Worm (Caenorhabditis elegans): ENCODE measurements around the gene cox-17.

cox-17 gene

DNA sequence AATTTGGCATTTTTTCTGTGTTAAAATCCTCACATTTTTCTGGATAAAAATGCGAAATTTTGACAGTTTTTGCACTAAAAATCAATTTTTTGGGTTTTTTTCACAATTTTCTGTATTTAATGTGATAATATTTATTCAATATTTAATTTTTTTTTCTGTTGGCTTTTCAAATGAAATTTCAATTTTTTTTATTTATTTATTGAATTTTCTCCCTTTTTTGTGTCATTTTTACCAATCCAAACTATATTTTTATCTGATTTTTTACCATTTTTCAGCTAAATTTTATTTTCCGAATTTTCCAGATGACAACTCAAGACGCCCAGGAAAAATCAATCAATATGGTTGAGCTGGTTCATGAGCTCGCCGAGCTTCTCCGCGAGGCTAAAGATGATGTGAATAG is 3.4 kb downstream of the cox-17 start, which contains the start of gene F40G9.17:
F40G9.17 (plus strand) TSS at position 301 of the 400 bp plus-strand sequence.
- TF ChIP-seq W03F9.2 (tag; optimal IDR thresholded peaks at IDR 0.05) (no peak), him-1 (tag; optimal IDR thresholded peaks at IDR 0.05) (no peak), dao-5 (tag; optimal IDR thresholded peaks at IDR 0.05) (no peak)

DNA sequence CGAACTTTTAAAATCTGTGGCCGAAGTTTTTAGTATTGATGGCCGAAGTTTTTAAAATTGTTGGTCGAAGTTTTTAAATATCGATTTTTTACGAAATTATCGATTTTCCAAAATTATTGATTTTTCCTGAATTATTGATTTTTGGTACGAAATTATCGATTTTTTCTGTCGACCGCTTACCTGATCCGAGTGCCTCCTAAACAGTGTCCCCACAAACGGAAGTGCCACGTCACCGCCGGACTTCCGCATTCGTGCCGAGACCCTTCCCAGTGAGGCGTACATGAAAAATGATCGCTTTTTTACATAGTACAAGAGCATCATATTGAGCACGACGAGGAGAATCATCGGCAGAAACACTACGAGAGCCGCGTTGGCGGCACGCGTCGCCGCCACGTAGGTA is 13.2 kb downstream of the cox-17 start:
- TF ChIP-seq W03F9.2 (tag; optimal IDR thresholded peaks at IDR 0.05): no peak
- TF ChIP-seq dao-5 (tag; optimal IDR thresholded peaks at IDR 0.05): no peak
- TF ChIP-seq him-1 (tag; optimal IDR thresholded peaks at IDR 0.05): no peak

DNA sequence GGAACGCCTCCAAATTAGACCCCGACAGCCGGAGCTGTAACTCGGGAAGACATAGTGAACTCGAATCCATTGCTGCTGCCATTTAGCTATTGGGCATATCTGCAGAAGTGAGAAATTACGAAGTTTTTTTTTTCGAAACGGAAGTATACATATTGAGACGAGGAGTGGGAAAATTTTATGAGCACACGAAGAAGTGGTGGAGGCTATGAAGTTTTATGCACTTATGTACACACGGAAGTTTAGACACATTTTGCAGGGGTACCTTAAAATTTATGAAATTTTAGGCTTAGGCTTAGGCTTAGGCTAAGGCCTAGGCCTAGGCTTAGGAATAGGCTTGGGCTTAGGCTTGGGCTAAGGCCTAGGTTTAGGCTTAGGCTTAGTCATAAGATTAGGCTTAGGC is 16.2 kb downstream of the cox-17 start, which contains the start of gene W10C4.1:
W10C4.1 (minus strand) TSS at position 101 of the 400 bp plus-strand sequence.
- TF ChIP-seq him-1 (tag; optimal IDR thresholded peaks at IDR 0.05) (no peak), dao-5 (tag; optimal IDR thresholded peaks at IDR 0.05) (no peak), W03F9.2 (tag; optimal IDR thresholded peaks at IDR 0.05) (no peak)

DNA sequence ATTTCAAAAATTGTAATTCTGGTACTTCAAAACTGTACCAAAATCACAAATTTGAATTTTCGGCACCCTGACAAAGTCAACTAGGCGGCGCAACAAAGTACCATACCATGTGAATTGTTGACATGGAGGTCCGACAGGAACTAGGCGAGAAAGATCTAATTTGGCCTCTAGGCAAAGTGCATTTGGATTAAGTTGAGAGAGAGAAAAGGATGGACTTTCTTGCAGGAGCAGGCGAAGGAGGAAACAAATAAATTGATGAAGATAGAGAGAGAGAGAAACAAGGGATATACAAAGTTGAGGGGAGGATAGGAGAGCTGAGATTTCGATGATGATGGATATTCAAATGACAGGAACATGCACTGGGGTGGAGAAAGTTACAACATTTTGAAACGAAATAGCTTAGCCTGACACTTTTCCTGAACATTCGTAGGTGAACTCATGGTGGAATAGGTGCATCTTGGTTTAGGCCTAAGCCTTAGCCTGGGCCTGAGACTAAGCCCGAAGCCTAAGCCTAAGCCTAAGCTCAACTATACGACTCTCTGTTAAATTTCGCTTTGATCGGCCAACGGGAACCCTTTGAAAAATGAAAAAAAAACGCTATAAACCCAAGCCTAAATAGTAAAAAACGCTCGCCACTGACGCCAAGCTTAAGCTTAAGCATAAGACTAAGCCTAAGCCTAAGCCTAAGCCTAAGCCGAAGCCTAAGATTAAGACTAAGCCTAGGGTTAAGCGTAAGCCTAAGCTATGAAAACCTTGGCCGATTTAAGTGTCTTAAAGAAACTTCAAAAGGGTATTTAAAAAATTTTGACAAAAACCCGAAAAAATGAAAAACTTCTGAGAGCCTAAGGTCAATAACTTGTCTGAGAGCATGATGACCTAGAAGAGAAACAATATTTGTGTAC is 18.3 kb downstream of the cox-17 start:
- TF ChIP-seq him-1 (tag; optimal IDR thresholded peaks at IDR 0.05) (no peak), W03F9.2 (tag; optimal IDR thresholded peaks at IDR 0.05) (no peak), dao-5 (tag; optimal IDR thresholded peaks at IDR 0.05) (no peak)

DNA sequence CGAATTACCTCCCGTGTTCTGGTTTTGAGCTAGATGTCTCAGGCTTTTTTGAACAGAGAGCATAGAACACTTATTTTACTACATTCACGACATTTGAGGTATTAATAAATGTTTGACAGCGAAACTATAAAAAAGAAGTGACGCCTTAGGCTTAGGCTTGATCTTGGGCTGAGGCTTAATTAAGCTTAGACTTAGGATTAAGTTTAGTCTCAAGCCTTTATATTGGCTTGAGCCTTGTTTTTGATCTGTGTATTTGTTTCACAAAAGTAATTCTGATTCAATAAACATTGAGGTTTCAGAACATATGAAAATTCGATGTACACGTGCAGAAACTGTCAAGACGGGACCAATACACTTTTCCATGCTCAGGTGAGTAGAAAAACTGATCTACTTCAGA is 18.9 kb downstream of the cox-17 start, which contains the start of gene klp-20:
klp-20 (plus strand) TSS at position 298 of the 397 bp plus-strand sequence.
- no peak for TF ChIP-seq him-1 (tag; optimal IDR thresholded peaks at IDR 0.05)
- TF ChIP-seq dao-5 (tag; optimal IDR thresholded peaks at IDR 0.05): no peak
- no peak for TF ChIP-seq W03F9.2 (tag; optimal IDR thresholded peaks at IDR 0.05)

DNA sequence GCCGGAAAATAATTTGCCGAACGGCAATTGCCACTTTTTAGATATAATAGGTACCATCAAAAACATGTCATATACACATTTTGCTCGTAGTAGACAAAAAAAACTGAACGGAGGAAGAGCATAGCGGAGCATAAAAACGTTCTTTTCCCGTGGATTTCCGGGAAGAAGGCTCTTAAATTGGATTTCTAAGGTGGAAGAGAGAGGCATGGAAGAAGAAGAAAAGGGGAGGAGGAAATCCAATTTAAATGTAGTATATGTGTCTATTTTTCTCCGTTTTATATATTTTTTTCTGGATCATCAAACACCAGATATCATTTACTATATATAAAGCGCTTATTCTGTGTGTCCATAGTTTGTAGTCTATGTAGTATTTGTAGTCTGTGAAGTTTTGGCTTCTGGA is 20.6 kb downstream of the cox-17 start:
- TF ChIP-seq W03F9.2 (tag; optimal IDR thresholded peaks at IDR 0.05) (no peak), him-1 (tag; optimal IDR thresholded peaks at IDR 0.05) (no peak)

DNA sequence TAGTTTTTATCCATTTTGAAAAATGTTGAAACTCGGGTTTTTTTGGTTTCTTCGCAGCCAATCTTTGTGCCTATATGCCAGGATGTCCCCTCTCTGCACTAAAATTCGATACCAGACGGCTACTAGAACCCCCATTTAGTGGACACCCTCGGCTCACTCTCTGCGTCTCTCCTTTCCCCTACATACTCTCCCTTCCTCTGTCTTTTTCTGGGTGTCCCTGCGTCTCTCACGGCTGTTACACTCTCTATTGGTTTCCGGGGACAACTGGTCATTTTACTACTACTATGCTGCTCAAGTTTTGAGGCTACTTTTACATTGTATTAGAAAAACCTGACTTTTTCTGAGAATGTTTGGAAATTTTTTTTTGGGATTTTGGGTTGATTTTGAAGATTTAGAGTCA is 29.6 kb downstream of the cox-17 start:
- TF ChIP-seq him-1 (tag; optimal IDR thresholded peaks at IDR 0.05) (no peak), dao-5 (tag; optimal IDR thresholded peaks at IDR 0.05) (no peak), W03F9.2 (tag; optimal IDR thresholded peaks at IDR 0.05) (no peak)

DNA sequence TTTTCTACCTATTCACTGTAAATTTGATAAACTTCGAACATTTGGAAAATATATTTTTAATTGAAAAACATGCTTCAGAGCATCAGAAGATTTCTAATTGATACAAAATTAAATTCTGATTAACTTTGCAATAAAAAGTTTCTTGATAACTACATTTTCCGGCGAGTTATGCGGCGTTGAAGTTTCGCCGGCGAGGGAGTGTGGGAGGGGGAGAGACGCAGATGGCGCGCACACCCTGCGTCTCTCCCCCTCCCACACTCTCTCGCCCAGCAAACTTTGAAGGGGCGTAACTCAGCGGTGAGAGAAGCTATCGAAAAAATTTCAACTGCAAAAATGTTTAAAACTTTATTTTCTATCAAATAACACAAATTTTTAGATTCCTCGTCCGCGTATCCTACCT is 31.7 kb downstream of the cox-17 start:
- no peak for TF ChIP-seq dao-5 (tag; optimal IDR thresholded peaks at IDR 0.05)
- TF ChIP-seq him-1 (tag; optimal IDR thresholded peaks at IDR 0.05): no peak
- no peak for TF ChIP-seq W03F9.2 (tag; optimal IDR thresholded peaks at IDR 0.05)

DNA sequence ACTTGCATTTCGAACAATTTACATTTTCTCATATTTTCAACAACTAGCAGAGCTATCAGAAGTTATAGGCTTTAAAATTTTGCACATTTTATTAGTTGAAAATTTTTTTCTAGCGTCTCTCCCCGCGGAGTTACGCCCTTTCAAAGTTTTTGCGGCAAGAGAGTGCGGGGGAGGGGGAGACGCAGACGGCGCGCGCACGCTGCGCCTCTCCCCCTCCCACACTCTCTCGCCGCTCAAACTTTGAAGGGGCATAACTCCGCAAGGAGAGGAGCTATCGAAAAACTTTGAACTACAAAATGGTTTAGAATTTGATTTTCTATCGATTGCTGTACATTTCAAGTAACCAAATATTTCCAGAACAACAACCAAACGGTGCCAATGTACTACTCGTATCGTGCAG is 36.2 kb downstream of the cox-17 start:
- TF ChIP-seq dao-5 (tag; optimal IDR thresholded peaks at IDR 0.05) (no peak), him-1 (tag; optimal IDR thresholded peaks at IDR 0.05) (no peak), W03F9.2 (tag; optimal IDR thresholded peaks at IDR 0.05) (no peak)

DNA sequence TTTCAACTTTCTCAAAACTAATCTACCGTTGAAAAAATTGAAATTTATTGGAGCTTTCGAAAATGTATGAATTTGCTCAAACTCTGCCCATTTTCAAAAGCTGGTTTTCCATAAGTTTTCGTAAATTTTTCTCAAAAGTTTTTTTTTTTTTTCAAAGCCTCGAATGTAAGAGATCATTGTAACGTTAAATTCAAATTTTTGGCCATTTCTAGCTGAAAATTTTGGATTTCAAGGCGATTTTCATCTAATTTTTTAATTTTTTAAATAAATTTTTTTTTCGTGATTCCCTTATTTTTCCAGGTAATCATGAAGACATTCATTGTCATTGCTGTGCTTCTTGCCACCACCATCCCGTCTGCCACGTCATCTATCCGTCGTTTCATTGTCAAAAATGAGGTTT is 39.3 kb downstream of the cox-17 start, which contains the start of gene hpo-38:
hpo-38 (plus strand) TSS at position 301 of the 400 bp plus-strand sequence.
- no peak for TF ChIP-seq W03F9.2 (tag; optimal IDR thresholded peaks at IDR 0.05)
- no peak for TF ChIP-seq dao-5 (tag; optimal IDR thresholded peaks at IDR 0.05)
- TF ChIP-seq him-1 (tag; optimal IDR thresholded peaks at IDR 0.05): no peak

DNA sequence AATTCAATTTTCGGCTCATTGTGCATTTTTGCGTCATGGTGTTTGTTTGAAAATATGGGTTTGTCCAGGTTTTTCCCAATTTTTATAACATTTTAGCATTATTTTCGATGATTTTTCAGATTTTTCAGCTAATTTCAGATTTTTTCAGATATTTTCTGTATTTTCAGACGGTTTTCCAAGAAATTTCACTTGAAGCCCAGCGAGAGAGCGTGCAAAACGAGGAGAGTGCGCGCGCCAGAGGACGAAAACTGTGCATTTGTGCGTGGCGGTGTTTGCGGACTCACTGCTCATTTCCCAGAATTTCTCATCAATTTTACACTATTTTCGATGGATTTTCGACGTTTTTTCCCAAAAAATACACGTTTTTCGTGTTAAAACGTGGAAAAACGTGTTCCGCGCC is 44.3 kb downstream of the cox-17 start:
- TF ChIP-seq dao-5 (tag; optimal IDR thresholded peaks at IDR 0.05): no peak
- TF ChIP-seq W03F9.2 (tag; optimal IDR thresholded peaks at IDR 0.05): peak; percentile 20
- TF ChIP-seq him-1 (tag; optimal IDR thresholded peaks at IDR 0.05): peak; percentile 5

DNA sequence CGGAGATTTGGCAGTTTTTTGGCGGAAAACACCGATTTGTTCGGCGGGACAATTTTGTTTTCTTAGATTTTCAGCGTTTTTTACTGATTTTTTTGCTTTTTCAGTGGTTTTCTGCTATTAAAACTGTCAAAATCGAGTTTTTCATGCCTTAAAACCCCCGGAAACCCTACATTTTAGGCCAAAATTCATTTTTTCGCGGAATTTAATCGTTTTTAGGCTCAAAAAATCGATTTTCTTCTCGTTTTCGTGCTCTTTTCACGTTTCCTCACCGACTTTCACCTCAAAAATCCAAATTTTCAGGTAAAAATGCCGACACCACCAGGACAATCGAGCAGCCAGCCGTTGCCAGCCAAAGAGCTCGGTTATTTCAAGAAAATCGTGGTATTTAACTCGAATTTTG is 44.8 kb downstream of the cox-17 start, which contains the start of gene hpo-29:
hpo-29 (plus strand) TSS at position 301 of the 400 bp plus-strand sequence.
- no peak for TF ChIP-seq him-1 (tag; optimal IDR thresholded peaks at IDR 0.05)
- no peak for TF ChIP-seq dao-5 (tag; optimal IDR thresholded peaks at IDR 0.05)
- TF ChIP-seq W03F9.2 (tag; optimal IDR thresholded peaks at IDR 0.05): no peak
